Worm (Caenorhabditis elegans) whole organism, L4/young adult: ENCODE results near the gene dgn-1.

ENCODE experiments used
- W03F9.2 ChIP-seq: fragments of 150-350 bp; optimal IDR thresholded peaks from 2 replicates; lab custom pipeline; 2014; ENCODE audit warnings: missing biosample characterization, missing genetic modification characterization
- dao-5 ChIP-seq: sonication (generic microtip); optimal IDR thresholded peaks from 2 replicates; lab custom pipeline; 2016; ENCODE audit warnings: missing genotype, missing genetic modification characterization, moderate library complexity, missing compliant biosample characterization
- him-1 ChIP-seq: sonication (generic microtip); optimal IDR thresholded peaks from 2 replicates; lab custom pipeline; 2016; ENCODE audit warnings: missing genotype, missing genetic modification reagents, missing genetic modification characterization, missing compliant biosample characterization

Gene dgn-1

ce11 chrX:10881984-10882383 lies 46.8 kb downstream of the dgn-1 start, which contains the start of gene T21E8.6:
TSS of gene T21E8.6 (plus strand) at chrX:10882284.
- TF ChIP-seq him-1 (tag; lab: Kevin White, UChicago) (no peak), W03F9.2 (tag; lab: Kevin White, UChicago) (no peak), dao-5 (tag; lab: Kevin White, UChicago) (no peak)

ce11 chrX:10880509-10880908 lies 48.3 kb downstream of the dgn-1 start, which contains the start of gene T21E8.4:
TSS of gene T21E8.4 (plus strand) at chrX:10880809.
- TF ChIP-seq him-1 (tag; lab: Kevin White, UChicago): no peak
- TF ChIP-seq W03F9.2 (tag; lab: Kevin White, UChicago): no peak
- TF ChIP-seq dao-5 (tag; lab: Kevin White, UChicago): no peak

- no peak for TF ChIP-seq dao-5 (tag; lab: Kevin White, UChicago)
- TF ChIP-seq W03F9.2 (tag; lab: Kevin White, UChicago): no peak
- no peak for TF ChIP-seq him-1 (tag; lab: Kevin White, UChicago)
These were observed 51.6 kb downstream of the dgn-1 start, which contains the start of gene pgp-6 for ce11 chrX:10877138-10877743. TSS of gene pgp-6 (minus strand) at chrX:10877425.
